Fruit fly (Drosophila melanogaster) whole organism, adult: Measurements from ENCODE around the gene CG17283.

Experiments
- CG11617 ChIP-seq: fragments of 200-800 bp; sonication (Bioruptor generic); optimal IDR thresholded peaks from 2 replicates; lab custom pipeline; 2017; ENCODE audit warnings: mild to moderate bottlenecking, missing biosample characterization, missing genetic modification reagents, missing genetic modification characterization
- CG12768 ChIP-seq: fragments of 200-800 bp; sonication (Bioruptor generic); optimal IDR thresholded peaks from 2 replicates; lab custom pipeline; 2017; ENCODE audit warnings: missing biosample characterization, missing genetic modification characterization, mild to moderate bottlenecking, moderate library complexity, missing genetic modification reagents
- CG14711 ChIP-seq: fragments of 200-800 bp; sonication (Bioruptor generic); optimal IDR thresholded peaks from 2 replicates; lab custom pipeline; 2018; ENCODE audit warnings: missing biosample characterization, mild to moderate bottlenecking, missing genetic modification characterization, moderate library complexity
- CG1620 ChIP-seq: fragments of 200-800 bp; sonication (Bioruptor generic); optimal IDR thresholded peaks from 2 replicates; lab custom pipeline; 2016; ENCODE audit warnings: missing biosample characterization, missing genetic modification characterization
- CG5204 ChIP-seq: fragments of 200-800 bp; sonication (Bioruptor generic); optimal IDR thresholded peaks from 2 replicates; lab custom pipeline; 2016; ENCODE audit warnings: missing biosample characterization, missing genetic modification characterization
- CG7045 ChIP-seq: fragments of 200-800 bp; sonication (Bioruptor generic); optimal IDR thresholded peaks from 2 replicates; lab custom pipeline; 2017; ENCODE audit warnings: missing biosample characterization, mild to moderate bottlenecking, missing genetic modification characterization
- Clk ChIP-seq: fragments of 200-800 bp; sonication (Bioruptor generic); optimal IDR thresholded peaks from 2 replicates; lab custom pipeline; 2017; ENCODE audit warnings: missing biosample characterization, missing genetic modification characterization
- Crg-1 ChIP-seq: fragments of 200-800 bp; sonication (Bioruptor generic); optimal IDR thresholded peaks from 2 replicates; lab custom pipeline; 2016; ENCODE audit warnings: missing biosample characterization, missing genetic modification characterization
- Mnt ChIP-seq: fragments of 200-800 bp; sonication (Bioruptor generic); optimal IDR thresholded peaks from 2 replicates; lab custom pipeline; 2016; ENCODE audit warnings: missing biosample characterization, mild to moderate bottlenecking, missing genetic modification characterization
- bab1 ChIP-seq: fragments of 200-800 bp; sonication (Bioruptor generic); optimal IDR thresholded peaks from 3 replicates; lab custom pipeline; 2019; ENCODE audit warnings: missing biosample characterization, mild to moderate bottlenecking, missing genetic modification characterization, moderate library complexity
- cnc ChIP-seq, 2 experiments: fragments of >200 bp; optimal IDR thresholded peaks; 2 replicates each; lab custom pipeline; 2017
- kay ChIP-seq: fragments of 200-800 bp; sonication (Bioruptor generic); peaks from one replicate; lab custom pipeline; 2016; ENCODE audit warnings: missing biosample characterization, missing genetic modification characterization, borderline replicate concordance
- ovo ChIP-seq: fragments of 200-800 bp; sonication (Bioruptor generic); optimal IDR thresholded peaks from 2 replicates; lab custom pipeline; 2016; ENCODE audit warnings: missing biosample characterization, missing genetic modification characterization
- tj ChIP-seq: fragments of 200-800 bp; sonication (Bioruptor generic); optimal IDR thresholded peaks from 3 replicates; lab custom pipeline; 2017; ENCODE audit warnings: missing biosample characterization, mild to moderate bottlenecking, missing genetic modification characterization, moderate library complexity

dm6 chr3R:17449402-17449801, 41.7 kb downstream of the CG17283 start:
- no peak for TF ChIP-seq CG7045
- no peak for TF ChIP-seq CG5204 (GFP tag; lab: Kevin White, UChicago)
- TF ChIP-seq Clk (GFP tag; lab: Kevin White, UChicago) = no peak
- no peak for TF ChIP-seq Mnt (GFP tag; lab: Kevin White, UChicago)
- no peak for TF ChIP-seq bab1 (GFP tag; lab: Kevin White, UChicago)
- TF ChIP-seq CG12768 (GFP tag; lab: Kevin White, UChicago) = no peak
- TF ChIP-seq ovo (GFP tag; lab: Kevin White, UChicago) = no peak
- TF ChIP-seq cnc (optimal IDR thresholded peaks at IDR 0.05; lab: Kevin White, UChicago) = no peak
- no peak for TF ChIP-seq kay (GFP tag; lab: Kevin White, UChicago)
- TF ChIP-seq CG1620 (GFP tag; lab: Kevin White, UChicago) = no peak
- no peak for TF ChIP-seq tj (GFP tag; lab: Kevin White, UChicago)
- no peak for TF ChIP-seq Crg-1 (GFP tag; lab: Kevin White, UChicago)
- TF ChIP-seq CG11617 (GFP tag; lab: Kevin White, UChicago) = no peak
- TF ChIP-seq CG14711 (tag; lab: Kevin White, UChicago) = no peak
